Worm (Caenorhabditis elegans) whole organism, L4 larva: ENCODE measurements around the gene elo-9.
A peak's percentile ranks its signal among the peaks of the same experiment; 100 is the strongest.

ENCODE experiments used
- T20F7.1 ChIP-seq: fragments of 200-800 bp; sonication (Bioruptor generic); optimal IDR thresholded peaks from 2 replicates; lab custom pipeline; 2018; ENCODE audit warnings: mild to moderate bottlenecking, missing genetic modification characterization, missing compliant biosample characterization
- Y105C5A.15 ChIP-seq: fragments of 200-800 bp; sonication (Bioruptor generic); IDR thresholded peaks from 2 replicates; pipeline ENCODE4 v1.3.6; 2022; ENCODE audit warnings: missing genetic modification characterization, missing compliant biosample characterization
- aha-1 ChIP-seq: fragments of 150-350 bp; peaks from one replicate; lab custom pipeline; 2014; ENCODE audit warnings: missing biosample characterization, missing genetic modification characterization
- ama-1 ChIP-seq: fragments of 150-350 bp; optimal IDR thresholded peaks from 2 replicates; lab custom pipeline; 2014; ENCODE audit warnings: inconsistent platforms, mixed read lengths
- arid-1 ChIP-seq: fragments of 200-800 bp; sonication (Bioruptor generic); conservative IDR thresholded peaks from 2 replicates; pipeline ENCODE4 v1.3.6; 2022; ENCODE audit warnings: missing genetic modification reagents, missing genetic modification characterization, missing compliant biosample characterization
- attf-4 ChIP-seq: sonication (generic microtip); optimal IDR thresholded peaks from 3 replicates; lab custom pipeline; 2017; ENCODE audit warnings: missing biosample characterization, missing genetic modification characterization
- ceh-28 ChIP-seq: fragments of 150-350 bp; optimal IDR thresholded peaks from 2 replicates; lab custom pipeline; 2014; ENCODE audit warnings: missing biosample characterization, missing genetic modification reagents, missing genetic modification characterization
- ctbp-1 ChIP-seq: fragments of 200-800 bp; sonication (Bioruptor generic); IDR thresholded peaks from 2 replicates; pipeline ENCODE4 v1.3.6; 2022; ENCODE audit warnings: missing genetic modification reagents, missing genetic modification characterization, missing compliant biosample characterization
- daf-16 ChIP-seq, 3 experiments: sonication (generic microtip); optimal IDR thresholded peaks; 2 replicates each; lab custom pipeline; 2016 to 2017; ENCODE audit warnings: missing genetic modification characterization in 3 of 3, missing genetic modification reagents in 3 of 3, mild to moderate bottlenecking in 2 of 3, missing compliant biosample characterization in 2 of 3, missing biosample characterization in 1 of 3, moderate library complexity in 1 of 3
- daf-19 ChIP-seq: fragments of 200-800 bp; sonication (Bioruptor generic); conservative IDR thresholded peaks from 2 replicates; pipeline ENCODE4 v1.3.6; 2022; ENCODE audit warnings: missing genetic modification characterization, missing compliant biosample characterization
- daf-8 ChIP-seq: fragments of 200-800 bp; sonication (Bioruptor generic); IDR thresholded peaks from 2 replicates; pipeline ENCODE4 v1.3.6; 2022; ENCODE audit warnings: missing genetic modification characterization, missing compliant biosample characterization
- dmd-6 ChIP-seq: fragments of 200-800 bp; sonication (Bioruptor generic); IDR thresholded peaks from 2 replicates; pipeline ENCODE4 v1.3.6; 2022; ENCODE audit warnings: missing genetic modification reagents, missing genetic modification characterization, missing compliant biosample characterization
- dmd-9 ChIP-seq: fragments of 200-800 bp; sonication (Bioruptor generic); IDR thresholded peaks from 2 replicates; pipeline ENCODE4 v1.3.6; 2022; ENCODE audit warnings: missing genetic modification reagents, missing genetic modification characterization, missing compliant biosample characterization
- dpl-1 ChIP-seq: fragments of 150-350 bp; optimal IDR thresholded peaks from 2 replicates; lab custom pipeline; 2014; ENCODE audit warnings: missing biosample characterization, missing genetic modification reagents, missing genetic modification characterization
- dve-1 ChIP-seq: sonication (generic microtip); optimal IDR thresholded peaks from 2 replicates; lab custom pipeline; 2017; ENCODE audit warnings: antibody characterized with exemption, mild to moderate bottlenecking, missing genetic modification characterization, missing compliant biosample characterization; ENCODE audit not compliant: insufficient read depth
- egl-43 ChIP-seq: fragments of 200-800 bp; sonication (Bioruptor generic); IDR thresholded peaks from 2 replicates; pipeline ENCODE4 v1.3.6; 2022; ENCODE audit warnings: missing genetic modification reagents, missing genetic modification characterization, missing compliant biosample characterization
- fkh-10 ChIP-seq: fragments of 150-350 bp; optimal IDR thresholded peaks from 2 replicates; lab custom pipeline; 2014; ENCODE audit warnings: missing biosample characterization, missing genetic modification reagents, missing genetic modification characterization
- hlh-11 ChIP-seq: fragments of 200-800 bp; sonication (Bioruptor generic); optimal IDR thresholded peaks from 2 replicates; lab custom pipeline; 2018; ENCODE audit warnings: mild to moderate bottlenecking, missing genetic modification characterization, missing compliant biosample characterization
- lin-15B ChIP-seq: fragments of 150-350 bp; sonication (generic microtip); optimal IDR thresholded peaks from 3 replicates; lab custom pipeline; 2014; ENCODE audit warnings: missing biosample characterization, missing genetic modification characterization
- lin-38 ChIP-seq: fragments of 200-800 bp; sonication (Bioruptor generic); IDR thresholded peaks from 2 replicates; pipeline ENCODE4 v1.3.6; 2022; ENCODE audit warnings: missing genetic modification reagents, missing genetic modification characterization, missing compliant biosample characterization
- lin-39 ChIP-seq: fragments of 150-350 bp; optimal IDR thresholded peaks from 2 replicates; lab custom pipeline; 2014; ENCODE audit warnings: missing biosample characterization, missing genetic modification reagents, missing genetic modification characterization
- mes-2 ChIP-seq: sonication (generic microtip); optimal IDR thresholded peaks from 2 replicates; lab custom pipeline; 2016; ENCODE audit warnings: missing genotype, mild to moderate bottlenecking, missing genetic modification characterization, missing compliant biosample characterization; ENCODE audit not compliant: poor library complexity, severe bottlenecking
- mxl-2 ChIP-seq: fragments of 200-800 bp; sonication (Bioruptor generic); conservative IDR thresholded peaks from 2 replicates; pipeline ENCODE4 v1.3.6; 2022; ENCODE audit warnings: missing genetic modification reagents, missing genetic modification characterization, missing compliant biosample characterization
- nhr-111 ChIP-seq: fragments of 200-800 bp; sonication (Bioruptor generic); optimal IDR thresholded peaks from 2 replicates; lab custom pipeline; 2018; ENCODE audit warnings: mild to moderate bottlenecking, missing genetic modification characterization, missing compliant biosample characterization
- nhr-28 ChIP-seq: fragments of 150-350 bp; optimal IDR thresholded peaks from 2 replicates; lab custom pipeline; 2014; ENCODE audit warnings: missing biosample characterization, missing genetic modification characterization
- nhr-42 ChIP-seq: fragments of 200-800 bp; sonication (Bioruptor generic); IDR thresholded peaks from 2 replicates; pipeline ENCODE4 v1.3.6; 2022; ENCODE audit warnings: missing genetic modification characterization, missing compliant biosample characterization
- nhr-48 ChIP-seq: sonication (generic microtip); optimal IDR thresholded peaks from 2 replicates; lab custom pipeline; 2016; ENCODE audit warnings: mild to moderate bottlenecking, missing genetic modification characterization, missing compliant biosample characterization
- nhr-77 ChIP-seq: fragments of 150-350 bp; optimal IDR thresholded peaks from 2 replicates; lab custom pipeline; 2014; ENCODE audit warnings: missing biosample characterization, missing genetic modification characterization
- php-3 ChIP-seq: fragments of 200-800 bp; sonication (Bioruptor generic); IDR thresholded peaks from 2 replicates; pipeline ENCODE4 v1.3.6; 2022; ENCODE audit warnings: missing genetic modification reagents, missing genetic modification characterization, missing compliant biosample characterization
- pqm-1 ChIP-seq: sonication (generic microtip); optimal IDR thresholded peaks from 2 replicates; lab custom pipeline; 2017; ENCODE audit warnings: missing biosample characterization, missing genetic modification characterization
- set-16 ChIP-seq: fragments of 200-800 bp; sonication (Bioruptor generic); IDR thresholded peaks from 2 replicates; pipeline ENCODE4 v1.3.6; 2022; ENCODE audit warnings: missing genetic modification reagents, missing genetic modification characterization, missing compliant biosample characterization
- tra-1 ChIP-seq: fragments of 200-800 bp; sonication (Bioruptor generic); IDR thresholded peaks from 2 replicates; pipeline ENCODE4 v1.3.6; 2022; ENCODE audit warnings: missing genetic modification reagents, missing genetic modification characterization, missing compliant biosample characterization
- unc-39 ChIP-seq: sonication (generic microtip); optimal IDR thresholded peaks from 2 replicates; lab custom pipeline; 2017; ENCODE audit warnings: missing biosample characterization, missing genetic modification characterization
- zag-1 ChIP-seq: fragments of 150-350 bp; optimal IDR thresholded peaks from 2 replicates; lab custom pipeline; 2014; ENCODE audit warnings: missing biosample characterization, missing genetic modification characterization
- zfp-2 ChIP-seq: sonication (generic microtip); optimal IDR thresholded peaks from 2 replicates; lab custom pipeline; 2016; ENCODE audit warnings: mild to moderate bottlenecking, missing genetic modification characterization, missing compliant biosample characterization
- zfp-3 ChIP-seq: fragments of 200-800 bp; sonication (Bioruptor generic); conservative IDR thresholded peaks from 2 replicates; pipeline ENCODE4 v1.3.6; 2022; ENCODE audit warnings: missing genetic modification reagents, missing genetic modification characterization, missing compliant biosample characterization
- zip-11 ChIP-seq: fragments of 200-800 bp; sonication (Bioruptor generic); IDR thresholded peaks from 2 replicates; pipeline ENCODE4 v1.3.6; 2022; ENCODE audit warnings: missing genetic modification characterization, missing compliant biosample characterization

elo-9 gene

ce11 chrII:14964877-14965276 is 969 bp upstream of the elo-9 start (continued):
- TF ChIP-seq dve-1 (tag; lab: Kevin White, UChicago) = peak; percentile 55
- no peak for TF ChIP-seq nhr-111 (GFP tag; lab: Kevin White, UChicago)
- no peak for TF ChIP-seq set-16
- no peak for TF ChIP-seq attf-4 (tag; lab: Kevin White, UChicago)
- no peak for TF ChIP-seq zag-1 (tag; lab: Kevin White, UChicago)
- no peak for TF ChIP-seq dpl-1 (GFP tag; lab: Kevin White, UChicago)

- TF ChIP-seq zfp-3 (GFP tag; lab: Robert Waterston, UW) (no peak), daf-16 (GFP tag; optimal IDR thresholded peaks at IDR 0.05; lab: Kevin White, UChicago) (no peak), daf-16 (tag; optimal IDR thresholded peaks at IDR 0.05; lab: Kevin White, UChicago) (peak; percentile 84), dmd-6 (GFP tag; lab: Robert Waterston, UW) (peak; percentile 36; the same call in 1 of the 2 replicates), php-3 (GFP tag; lab: Robert Waterston, UW) (peak; percentile 72; the same call in 1 of the 2 replicates), hlh-11 (tag; lab: Kevin White, UChicago) (peak; percentile 44), pqm-1 (tag; lab: Kevin White, UChicago) (peak; percentile 64), dve-1 (tag; lab: Kevin White, UChicago) (peak; percentile 41), nhr-77 (tag; lab: Kevin White, UChicago) (peak; percentile 89), attf-4 (tag; lab: Kevin White, UChicago) (no peak), ama-1 (lab: Kevin White, UChicago) (no peak), nhr-28 (tag; lab: Kevin White, UChicago) (peak; percentile 95)
These were observed 4.6 kb downstream of the elo-9 start for ce11 chrII:14959273-14959672.

DNA sequence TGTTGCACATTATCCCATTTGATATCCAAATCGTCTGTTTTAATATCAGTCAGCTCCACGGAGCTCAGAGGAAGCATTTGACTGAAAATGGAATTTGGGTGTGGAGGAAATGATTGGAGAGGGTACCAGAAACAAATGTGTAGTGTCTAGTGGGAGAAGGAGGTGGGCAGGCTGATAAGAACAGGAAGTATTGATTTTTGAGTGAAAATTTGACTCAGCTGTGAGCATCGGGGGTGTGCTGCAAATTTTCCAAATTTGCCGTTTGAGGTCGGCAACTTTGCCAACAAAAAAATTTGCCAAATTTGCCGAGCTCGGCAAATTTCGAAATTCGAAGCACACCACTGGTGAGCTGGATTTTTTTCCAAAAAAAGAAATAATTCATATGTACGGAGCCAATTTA is 5.8 kb downstream of the elo-9 start, which contains the start of gene Y53F4B.1:
TSS of gene Y53F4B.1 (minus strand) at position 101 of the 400 bp plus-strand sequence.
- TF ChIP-seq arid-1 (GFP tag; lab: Robert Waterston, UW) = no peak
- TF ChIP-seq nhr-28 (tag; lab: Kevin White, UChicago) = peak; percentile 52
- TF ChIP-seq aha-1 (tag; lab: Kevin White, UChicago) = peak; percentile 33

ce11 chrII:14952464-14953064 is 11.3 kb downstream of the elo-9 start:
- TF ChIP-seq ceh-28 (tag; lab: Kevin White, UChicago) (peak; percentile 94), nhr-42 (GFP tag; lab: Robert Waterston, UW) (peak; percentile 43; the same call in 1 of the 2 replicates), nhr-48 (no peak)

DNA sequence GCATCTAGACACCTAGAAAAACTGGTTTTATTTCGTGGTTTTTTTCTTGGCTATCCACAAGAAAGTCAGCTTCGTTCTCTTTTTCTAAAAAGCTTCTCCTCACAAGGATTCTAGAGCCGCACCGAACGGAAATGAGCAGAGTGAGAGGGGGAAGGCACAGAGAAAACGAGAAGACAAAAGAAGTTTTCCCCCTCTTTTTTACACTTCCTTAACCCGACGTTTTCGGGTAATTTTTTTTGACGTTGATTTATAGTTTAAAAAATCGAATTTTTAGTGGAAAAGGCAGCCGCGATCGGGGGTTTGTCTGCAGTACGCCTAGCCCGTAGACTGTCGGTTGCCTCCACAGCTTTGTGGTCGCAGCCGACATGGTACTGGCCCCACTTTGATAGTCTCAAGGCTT is 17.4 kb downstream of the elo-9 start:
- no peak for TF ChIP-seq mes-2 (tag; lab: Kevin White, UChicago)
- no peak for TF ChIP-seq T20F7.1 (GFP tag; lab: Kevin White, UChicago)
- TF ChIP-seq daf-8 (GFP tag; lab: Robert Waterston, UW) = no peak
- no peak for TF ChIP-seq zip-11
- no peak for TF ChIP-seq lin-39
- no peak for TF ChIP-seq nhr-111 (GFP tag; lab: Kevin White, UChicago)
- TF ChIP-seq lin-15B = no peak
- TF ChIP-seq aha-1 (tag; lab: Kevin White, UChicago) = peak; percentile 39
- TF ChIP-seq mxl-2 (GFP tag; lab: Robert Waterston, UW) = no peak
- no peak for TF ChIP-seq dpl-1 (GFP tag; lab: Kevin White, UChicago)
- TF ChIP-seq nhr-42 (GFP tag; lab: Robert Waterston, UW) = peak; percentile 67; the same call in 1 of the 2 replicates
- no peak for TF ChIP-seq zfp-2
- TF ChIP-seq hlh-11 (tag; lab: Kevin White, UChicago) = no peak
- TF ChIP-seq daf-16 (GFP tag; optimal IDR thresholded peaks at IDR 0.05; lab: Kevin White, UChicago) = no peak
- TF ChIP-seq daf-16 (tag; optimal IDR thresholded peaks at IDR 0.05; lab: Kevin White, UChicago) = no peak
- no peak for TF ChIP-seq Y105C5A.15
- TF ChIP-seq daf-19 (GFP tag; lab: Robert Waterston, UW) = no peak
- TF ChIP-seq fkh-10 (GFP tag; lab: Kevin White, UChicago) = peak; percentile 19
- no peak for TF ChIP-seq tra-1
- no peak for TF ChIP-seq dmd-9 (GFP tag; lab: Robert Waterston, UW)
- no peak for TF ChIP-seq ctbp-1 (GFP tag; lab: Robert Waterston, UW)
- no peak for TF ChIP-seq lin-38 (GFP tag; lab: Robert Waterston, UW)
- TF ChIP-seq php-3 (GFP tag; lab: Robert Waterston, UW) = no peak
- TF ChIP-seq egl-43 (GFP tag; lab: Robert Waterston, UW) = no peak
- TF ChIP-seq arid-1 (GFP tag; lab: Robert Waterston, UW) = no peak
- TF ChIP-seq unc-39 = no peak
- TF ChIP-seq, all 104 proteins: peak for 3
